Fruit fly (Drosophila melanogaster) whole organism, embryonic: ENCODE data around the gene CG11698.

Source experiments
- Atf3 ChIP-seq: fragments of 200-800 bp; sonication (Bioruptor generic); optimal IDR thresholded peaks from 3 replicates; lab custom pipeline; 2016; ENCODE audit warnings: missing biosample characterization, missing genetic modification characterization
- Awh ChIP-seq: fragments of 200-800 bp; sonication (Bioruptor generic); IDR thresholded peaks from 2 replicates; pipeline ENCODE4, ENCODE4 v1.3.6; 2022; ENCODE audit warnings: missing biosample characterization, missing genetic modification characterization
- B-H2 ChIP-seq: fragments of 200-800 bp; sonication (Bioruptor generic); optimal IDR thresholded peaks from 2 replicates; lab custom pipeline; 2018; ENCODE audit warnings: missing biosample characterization, mild to moderate bottlenecking, missing genetic modification characterization
- CG10209 ChIP-seq: fragments of 200-800 bp; sonication (Bioruptor generic); optimal IDR thresholded peaks from 3 replicates; lab custom pipeline; 2017; ENCODE audit warnings: missing biosample characterization, mild to moderate bottlenecking, missing genetic modification characterization, missing genetic modification reagents
- CG10462 ChIP-seq: fragments of 200-800 bp; sonication (Bioruptor generic); optimal IDR thresholded peaks from 2 replicates; lab custom pipeline; 2016; ENCODE audit warnings: missing biosample characterization, missing genetic modification characterization
- CG12071 ChIP-seq: fragments of 200-800 bp; sonication (Bioruptor generic); optimal IDR thresholded peaks from 3 replicates; lab custom pipeline; 2018; ENCODE audit warnings: missing biosample characterization, mild to moderate bottlenecking, missing genetic modification characterization
- CG12391 ChIP-seq: fragments of 200-800 bp; sonication (Bioruptor generic); optimal IDR thresholded peaks from 3 replicates; lab custom pipeline; 2018; ENCODE audit warnings: missing biosample characterization, mild to moderate bottlenecking, missing genetic modification characterization, moderate library complexity
- CG13424 ChIP-seq: fragments of 200-800 bp; sonication (Bioruptor generic); optimal IDR thresholded peaks from 2 replicates; lab custom pipeline; 2019; ENCODE audit warnings: missing biosample characterization, mild to moderate bottlenecking, missing genetic modification characterization, moderate library complexity
- CG15696 ChIP-seq: fragments of 200-800 bp; sonication (Bioruptor generic); optimal IDR thresholded peaks from 2 replicates; lab custom pipeline; 2019; ENCODE audit warnings: missing biosample characterization, mild to moderate bottlenecking, missing genetic modification characterization, moderate library complexity
- CG18262 ChIP-seq: fragments of 200-800 bp; optimal IDR thresholded peaks from 3 replicates; lab custom pipeline; 2019; ENCODE audit warnings: missing biosample characterization, mild to moderate bottlenecking, missing genetic modification characterization, moderate library complexity
- CG1832 ChIP-seq: fragments of 200-800 bp; sonication (Bioruptor generic); optimal IDR thresholded peaks from 2 replicates; lab custom pipeline; 2017; ENCODE audit warnings: missing biosample characterization, mild to moderate bottlenecking, missing genetic modification characterization, inconsistent platforms
- CG2712 ChIP-seq: fragments of 200-800 bp; optimal IDR thresholded peaks from 3 replicates; lab custom pipeline; 2019; ENCODE audit warnings: missing biosample characterization, mild to moderate bottlenecking, missing genetic modification characterization, moderate library complexity
- CG2889 ChIP-seq: fragments of 200-800 bp; sonication (Bioruptor generic); IDR thresholded peaks from 3 replicates; pipeline ENCODE4 v1.3.6; 2022; ENCODE audit warnings: missing biosample characterization, missing genetic modification characterization
- CG34376 ChIP-seq: fragments of 200-800 bp; sonication (Bioruptor generic); optimal IDR thresholded peaks from 2 replicates; lab custom pipeline; 2018; ENCODE audit warnings: missing biosample characterization, mild to moderate bottlenecking, missing genetic modification characterization
- CG6791 ChIP-seq: fragments of 200-800 bp; sonication (Bioruptor generic); IDR thresholded peaks from 3 replicates; pipeline ENCODE4 v1.3.6; 2022; ENCODE audit warnings: missing biosample characterization, missing genetic modification characterization; ENCODE audit not compliant: partially characterized antibody
- CG7271 ChIP-seq: fragments of 200-800 bp; sonication (Bioruptor generic); optimal IDR thresholded peaks from 2 replicates; lab custom pipeline; 2018; ENCODE audit warnings: missing biosample characterization, mild to moderate bottlenecking, missing genetic modification characterization, moderate library complexity
- CG7556 ChIP-seq: fragments of 200-800 bp; sonication (Bioruptor generic); optimal IDR thresholded peaks from 2 replicates; lab custom pipeline; 2017; ENCODE audit warnings: missing biosample characterization, mild to moderate bottlenecking, missing genetic modification characterization
- CG7928 ChIP-seq: fragments of 200-800 bp; sonication (Bioruptor generic); optimal IDR thresholded peaks from 2 replicates; lab custom pipeline; 2017; ENCODE audit warnings: missing biosample characterization, mild to moderate bottlenecking, missing genetic modification characterization
- CG7963 ChIP-seq: fragments of 200-800 bp; sonication (Bioruptor generic); IDR thresholded peaks from 3 replicates; pipeline ENCODE4 v1.3.6; 2022; ENCODE audit warnings: missing biosample characterization, missing genetic modification characterization; ENCODE audit not compliant: partially characterized antibody
- Dref ChIP-seq: fragments of 200-800 bp; sonication (Bioruptor generic); IDR thresholded peaks from 2 replicates; pipeline ENCODE4 v1.3.6; 2022; ENCODE audit warnings: missing biosample characterization, missing genetic modification characterization
- Eip74EF ChIP-seq, 2 experiments: fragments of 200-800 bp in 1 of 2; fragments of >200 bp in 1 of 2; sonication (Bioruptor generic) in 1 of 2; optimal IDR thresholded peaks; 2 replicates each; lab custom pipeline; 2017 to 2019; ENCODE audit warnings: missing biosample characterization in 2 of 2, missing genetic modification characterization in 2 of 2, mild to moderate bottlenecking in 1 of 2, moderate library complexity in 1 of 2
- Ets97D ChIP-seq: fragments of 200-800 bp; sonication (Bioruptor generic); optimal IDR thresholded peaks from 3 replicates; lab custom pipeline; 2016; ENCODE audit warnings: missing biosample characterization, missing genetic modification characterization
- HHEX ChIP-seq: fragments of 200-800 bp; sonication (Bioruptor generic); optimal IDR thresholded peaks from 3 replicates; lab custom pipeline; 2017; ENCODE audit warnings: missing biosample characterization, mild to moderate bottlenecking, missing genetic modification characterization, missing genetic modification reagents
- Hr78 ChIP-seq, 2 experiments: fragments of 200-800 bp in 1 of 2; fragments of >200 bp in 1 of 2; sonication (Bioruptor generic) in 1 of 2; optimal IDR thresholded peaks; 2 replicates each; lab custom pipeline; 2017 to 2019; ENCODE audit warnings: missing biosample characterization in 2 of 2, missing genetic modification characterization in 2 of 2, mild to moderate bottlenecking in 1 of 2, moderate library complexity in 1 of 2
- Lpt ChIP-seq: fragments of >200 bp; optimal IDR thresholded peaks from 2 replicates; lab custom pipeline; 2018; ENCODE audit warnings: missing biosample characterization, missing genetic modification characterization
- MTF-1 ChIP-seq: fragments of 200-800 bp; sonication (Bioruptor generic); optimal IDR thresholded peaks from 2 replicates; lab custom pipeline; 2018; ENCODE audit warnings: missing biosample characterization, mild to moderate bottlenecking, missing genetic modification characterization, borderline replicate concordance
- Nf-YA ChIP-seq: fragments of 200-800 bp; sonication (Bioruptor generic); IDR thresholded peaks from 2 replicates; pipeline ENCODE4 v1.3.6; 2022; ENCODE audit warnings: missing biosample characterization, missing genetic modification characterization
- NfI ChIP-seq: fragments of 200-800 bp; sonication (Bioruptor generic); optimal IDR thresholded peaks from 3 replicates; lab custom pipeline; 2018; ENCODE audit warnings: missing biosample characterization, mild to moderate bottlenecking, missing genetic modification characterization, moderate library complexity
- Ravus ChIP-seq: fragments of 200-800 bp; sonication (Bioruptor generic); IDR thresholded peaks from 2 replicates; pipeline ENCODE4 v1.3.6; 2022; ENCODE audit warnings: missing biosample characterization, missing genetic modification characterization
- Six4 ChIP-seq: fragments of 200-800 bp; sonication (Bioruptor generic); optimal IDR thresholded peaks from 2 replicates; lab custom pipeline; 2016; ENCODE audit warnings: missing biosample characterization, missing genetic modification characterization
- TFAM ChIP-seq: fragments of 200-800 bp; sonication (Bioruptor generic); optimal IDR thresholded peaks from 2 replicates; lab custom pipeline; 2017; ENCODE audit warnings: missing biosample characterization, missing genetic modification characterization, inconsistent platforms
- amos ChIP-seq: fragments of 200-800 bp; sonication (Bioruptor generic); IDR thresholded peaks from 2 replicates; pipeline ENCODE4 v1.3.6; 2022; ENCODE audit warnings: missing biosample characterization, missing genetic modification characterization; ENCODE audit not compliant: partially characterized antibody
- bab2 ChIP-seq: fragments of 200-800 bp; sonication (Bioruptor generic); optimal IDR thresholded peaks from 2 replicates; lab custom pipeline; 2016; ENCODE audit warnings: missing biosample characterization, missing genetic modification characterization
- bcd ChIP-seq: fragments of 200-800 bp; sonication (Bioruptor generic); optimal IDR thresholded peaks from 2 replicates; lab custom pipeline; 2017; ENCODE audit warnings: missing biosample characterization, mild to moderate bottlenecking, missing genetic modification characterization
- bsh ChIP-seq, 2 experiments: fragments of 200-800 bp; sonication (Bioruptor generic); optimal IDR thresholded peaks; 2 replicates each; lab custom pipeline; 2017 to 2018; ENCODE audit warnings: mild to moderate bottlenecking in 2 of 2, missing biosample characterization in 2 of 2, missing genetic modification characterization in 2 of 2, moderate library complexity in 1 of 2
- chinmo ChIP-seq: fragments of 200-800 bp; sonication (Bioruptor generic); IDR thresholded peaks from 4 replicates; pipeline ENCODE4 v1.3.6; 2022; ENCODE audit warnings: missing biosample characterization, missing genetic modification characterization; ENCODE audit not compliant: partially characterized antibody
- dm ChIP-seq: fragments of 200-800 bp; sonication (Bioruptor generic); optimal IDR thresholded peaks from 3 replicates; lab custom pipeline; 2016; ENCODE audit warnings: missing biosample characterization, missing genetic modification characterization
- dmrt11E ChIP-seq: fragments of 200-800 bp; sonication (Bioruptor generic); optimal IDR thresholded peaks from 3 replicates; lab custom pipeline; 2018; ENCODE audit warnings: missing biosample characterization, mild to moderate bottlenecking, missing genetic modification characterization, moderate library complexity
- dpn ChIP-seq, 2 experiments: fragments of 200-800 bp; sonication (Bioruptor generic); optimal IDR thresholded peaks; 3 replicates each; lab custom pipeline; 2016; ENCODE audit warnings: missing biosample characterization in 2 of 2, missing genetic modification characterization in 2 of 2
- fd3F ChIP-seq: fragments of 200-800 bp; sonication (Bioruptor generic); optimal IDR thresholded peaks from 2 replicates; lab custom pipeline; 2018; ENCODE audit warnings: missing biosample characterization, mild to moderate bottlenecking, missing genetic modification characterization, moderate library complexity
- gcm2 ChIP-seq: fragments of 200-800 bp; sonication (Bioruptor generic); optimal IDR thresholded peaks from 2 replicates; lab custom pipeline; 2016; ENCODE audit warnings: missing biosample characterization, missing genetic modification characterization
- gsb-n ChIP-seq: fragments of 200-800 bp; sonication (Bioruptor generic); optimal IDR thresholded peaks from 3 replicates; lab custom pipeline; 2018; ENCODE audit warnings: missing biosample characterization, mild to moderate bottlenecking, missing genetic modification characterization
- ham ChIP-seq: fragments of 200-800 bp; sonication (Bioruptor generic); IDR thresholded peaks from 2 replicates; pipeline ENCODE4 v1.3.6; 2022; ENCODE audit warnings: missing biosample characterization, missing genetic modification characterization
- ken ChIP-seq: fragments of 200-800 bp; sonication (Bioruptor generic); IDR thresholded peaks from 3 replicates; pipeline ENCODE4 v1.3.6; 2022; ENCODE audit warnings: missing biosample characterization, missing genetic modification characterization
- lmd ChIP-seq: fragments of 200-800 bp; sonication (Bioruptor generic); IDR thresholded peaks from 2 replicates; pipeline ENCODE4 v1.3.6; 2022; ENCODE audit warnings: missing biosample characterization, missing genetic modification characterization
- maf-S ChIP-seq: fragments of 200-800 bp; sonication (Bioruptor generic); optimal IDR thresholded peaks from 2 replicates; lab custom pipeline; 2016; ENCODE audit warnings: missing biosample characterization, missing genetic modification characterization
- slbo ChIP-seq: fragments of 200-800 bp; sonication (Bioruptor generic); IDR thresholded peaks from 2 replicates; pipeline ENCODE4 v1.3.6; 2022; ENCODE audit warnings: missing biosample characterization, missing genetic modification characterization
- tna ChIP-seq: fragments of 200-800 bp; sonication (Bioruptor generic); IDR thresholded peaks from 2 replicates; pipeline ENCODE4 v1.3.6; 2022; ENCODE audit warnings: missing biosample characterization, missing genetic modification characterization; ENCODE audit not compliant: partially characterized antibody
- usp ChIP-seq: fragments of >200 bp; optimal IDR thresholded peaks from 2 replicates; lab custom pipeline; 2017; ENCODE audit warnings: missing biosample characterization, missing genetic modification characterization
- wor ChIP-seq: fragments of 200-800 bp; sonication (Bioruptor generic); IDR thresholded peaks from 2 replicates; pipeline ENCODE4 v1.3.6; 2022; ENCODE audit warnings: missing biosample characterization, missing genetic modification characterization

The CG11698 gene

DNA sequence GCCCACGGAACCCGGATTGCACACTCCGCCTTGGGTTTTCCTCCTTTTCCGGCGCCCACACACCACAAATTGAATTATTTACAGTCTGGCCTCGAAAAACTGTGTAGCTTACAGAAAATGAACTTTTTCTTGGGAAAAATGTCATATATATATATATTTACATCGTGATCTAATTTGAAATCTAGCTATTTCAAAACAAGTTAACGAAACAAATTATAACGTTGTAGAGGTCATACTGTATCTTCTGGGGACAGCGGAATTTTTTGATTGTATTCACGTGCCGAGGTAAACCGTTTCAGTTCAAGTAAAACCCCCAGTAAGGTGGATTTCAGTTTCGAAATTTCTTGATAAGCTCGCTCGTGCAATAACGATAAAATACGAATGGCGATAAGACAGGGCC, 42.5 kb downstream of the CG11698 start (continued):
- no peak for TF ChIP-seq CG7556 (GFP tag; lab: Kevin White, UChicago)
- TF ChIP-seq Six4 (GFP tag; lab: Kevin White, UChicago): no peak
- peak in 1 of 2 experiments; percentile 49 for TF ChIP-seq Hr78 (GFP tag; optimal IDR thresholded peaks at IDR 0.05; lab: Kevin White, UChicago)
- TF ChIP-seq wor: peak; percentile 40; the same call in 1 of the 2 replicates
- peak; percentile 14 for TF ChIP-seq CG7928 (GFP tag; lab: Kevin White, UChicago)
- no peak for TF ChIP-seq B-H2 (GFP tag; lab: Kevin White, UChicago)
- peak; percentile 49 for TF ChIP-seq CG13424 (tag; lab: Kevin White, UChicago)
- no peak for TF ChIP-seq Atf3 (GFP tag; lab: Kevin White, UChicago)
- peak; percentile 38 for TF ChIP-seq CG12071 (GFP tag; lab: Kevin White, UChicago)
- no peak for TF ChIP-seq chinmo (GFP tag; lab: Robert Waterston, UW)
- no peak; the same call in 2 of the 3 replicates for TF ChIP-seq CG2889 (GFP tag; lab: Robert Waterston, UW)
- peak; percentile 74 for TF ChIP-seq Awh (GFP tag; lab: Robert Waterston, UW)
- peak; percentile 32 for TF ChIP-seq CG10209
- no peak for TF ChIP-seq CG1832
- peak; percentile 1 for TF ChIP-seq gsb-n
- peak; percentile 61 for TF ChIP-seq NfI (GFP tag; lab: Kevin White, UChicago)
- no peak for TF ChIP-seq CG7271
- peak; percentile 43 for TF ChIP-seq HHEX
- peak; percentile 42 for TF ChIP-seq CG2712
- TF ChIP-seq CG12391: peak; percentile 39
- peak in 1 of 2 experiments; percentile 31 for TF ChIP-seq dpn (GFP tag; optimal IDR thresholded peaks at IDR 0.05; lab: Kevin White, UChicago)
- peak; percentile 59 for TF ChIP-seq Ravus (GFP tag; lab: Robert Waterston, UW)
- TF ChIP-seq Ets97D (GFP tag; lab: Kevin White, UChicago): no peak
- peak; percentile 63 for TF ChIP-seq Nf-YA (GFP tag; lab: Robert Waterston, UW)
- TF ChIP-seq tna (GFP tag; lab: Robert Waterston, UW): no peak
- no peak for TF ChIP-seq ham (GFP tag; lab: Robert Waterston, UW)
- TF ChIP-seq fd3F (GFP tag; lab: Kevin White, UChicago): peak; percentile 28
- TF ChIP-seq Eip74EF (GFP tag; optimal IDR thresholded peaks at IDR 0.05; lab: Kevin White, UChicago): peak in 1 of 2 experiments; percentile 74
- TF ChIP-seq bcd (GFP tag; lab: Kevin White, UChicago): no peak
- peak; percentile 82 for TF ChIP-seq slbo (GFP tag; lab: Robert Waterston, UW)
- TF ChIP-seq MTF-1 (GFP tag; lab: Kevin White, UChicago): peak; percentile 21
- TF ChIP-seq maf-S (GFP tag; lab: Kevin White, UChicago): no peak
- TF ChIP-seq bsh (GFP tag; optimal IDR thresholded peaks at IDR 0.05; lab: Kevin White, UChicago): peak in 1 of 2 experiments; percentile 55
- TF ChIP-seq CG18262 (tag; lab: Kevin White, UChicago): no peak
- no peak for TF ChIP-seq CG15696
- TF ChIP-seq dm (GFP tag; lab: Kevin White, UChicago): no peak
- 0 out of 3 replicates have a peak, but pooled peaks have one; percentile 57 for TF ChIP-seq ken
- no peak for TF ChIP-seq TFAM (GFP tag; lab: Kevin White, UChicago)
- no peak for TF ChIP-seq amos (GFP tag; lab: Robert Waterston, UW)
- TF ChIP-seq dmrt11E (tag; lab: Kevin White, UChicago): no peak
- TF ChIP-seq CG7963: no peak
- no peak for TF ChIP-seq CG6791 (GFP tag; lab: Robert Waterston, UW)
- no peak for TF ChIP-seq usp (GFP tag; lab: Kevin White, UChicago)
- TF ChIP-seq Lpt: no peak
- no peak for TF ChIP-seq CG10462
- peak; percentile 16 for TF ChIP-seq bab2
- no peak for TF ChIP-seq CG34376 (GFP tag; lab: Kevin White, UChicago)
- TF ChIP-seq lmd (GFP tag; lab: Robert Waterston, UW): peak; percentile 74
- no peak for TF ChIP-seq Dref (GFP tag; lab: Robert Waterston, UW)
- no peak for TF ChIP-seq gcm2 (GFP tag; lab: Kevin White, UChicago)
